Fruit fly (Drosophila melanogaster) whole organism, prepupa: ENCODE measurements around the gene CG8507.

ENCODE experiments used
- Blimp-1 ChIP-seq: fragments of 200-800 bp; sonication (Bioruptor generic); optimal IDR thresholded peaks from 3 replicates; lab custom pipeline; 2017; ENCODE audit warnings: missing biosample characterization, missing genetic modification characterization, mild to moderate bottlenecking, moderate library complexity, missing genetic modification reagents
- CG10669 ChIP-seq: fragments of 200-800 bp; sonication (Bioruptor generic); optimal IDR thresholded peaks from 3 replicates; lab custom pipeline; 2018; ENCODE audit warnings: missing biosample characterization, mild to moderate bottlenecking, missing genetic modification characterization, moderate library complexity
- CG11294 ChIP-seq: fragments of 200-800 bp; sonication (Bioruptor generic); IDR thresholded peaks from 2 replicates; pipeline ENCODE4 v1.3.6; 2022; ENCODE audit warnings: missing biosample characterization, missing genetic modification characterization
- CG11762 ChIP-seq: fragments of 200-800 bp; sonication (Bioruptor generic); optimal IDR thresholded peaks from 3 replicates; lab custom pipeline; 2016; ENCODE audit warnings: missing biosample characterization, missing genetic modification characterization; ENCODE audit not compliant: insufficient read depth
- CG11902 ChIP-seq: fragments of 200-800 bp; sonication (Bioruptor generic); optimal IDR thresholded peaks from 3 replicates; lab custom pipeline; 2016; ENCODE audit warnings: missing biosample characterization, missing genetic modification characterization
- CG15336 ChIP-seq: fragments of 200-800 bp; sonication (Bioruptor generic); IDR thresholded peaks from 2 replicates; pipeline ENCODE4 v1.3.6; 2022; ENCODE audit warnings: missing biosample characterization, missing genetic modification characterization
- CG1621 ChIP-seq: fragments of 200-800 bp; sonication (Bioruptor generic); optimal IDR thresholded peaks from 3 replicates; lab custom pipeline; 2018; ENCODE audit warnings: missing biosample characterization, mild to moderate bottlenecking, missing genetic modification characterization
- CG16779 ChIP-seq: fragments of 200-800 bp; sonication (Bioruptor generic); optimal IDR thresholded peaks from 3 replicates; lab custom pipeline; 2017; ENCODE audit warnings: missing biosample characterization, mild to moderate bottlenecking, missing genetic modification characterization
- CG31627 ChIP-seq: fragments of 200-800 bp; sonication (Bioruptor generic); optimal IDR thresholded peaks from 3 replicates; lab custom pipeline; 2016; ENCODE audit warnings: missing biosample characterization, missing genetic modification characterization
- CG32006 ChIP-seq: fragments of 200-800 bp; sonication (Bioruptor generic); optimal IDR thresholded peaks from 3 replicates; lab custom pipeline; 2017; ENCODE audit warnings: missing biosample characterization, mild to moderate bottlenecking, missing genetic modification characterization
- CG34406 ChIP-seq: fragments of 200-800 bp; sonication (Bioruptor generic); optimal IDR thresholded peaks from 3 replicates; lab custom pipeline; 2016; ENCODE audit warnings: missing biosample characterization, missing genetic modification characterization
- CG3919 ChIP-seq: fragments of 200-800 bp; sonication (Bioruptor generic); optimal IDR thresholded peaks from 3 replicates; lab custom pipeline; 2016; ENCODE audit warnings: missing biosample characterization, missing genetic modification characterization
- CG4318 ChIP-seq: fragments of 200-800 bp; sonication (Bioruptor generic); optimal IDR thresholded peaks from 3 replicates; lab custom pipeline; 2017; ENCODE audit warnings: missing biosample characterization, mild to moderate bottlenecking, missing genetic modification characterization
- CG6163 ChIP-seq: fragments of 200-800 bp; sonication (Bioruptor generic); IDR thresholded peaks from 3 replicates; pipeline ENCODE4 v1.3.6; 2022; ENCODE audit warnings: missing biosample characterization, missing genetic modification characterization
- CG6276 ChIP-seq: fragments of 200-800 bp; sonication (Bioruptor generic); optimal IDR thresholded peaks from 2 replicates; lab custom pipeline; 2017; ENCODE audit warnings: missing biosample characterization, mild to moderate bottlenecking, missing genetic modification characterization
- CG6792 ChIP-seq: fragments of 200-800 bp; sonication (Bioruptor generic); optimal IDR thresholded peaks from 3 replicates; lab custom pipeline; 2016; ENCODE audit warnings: missing biosample characterization, missing genetic modification characterization
- CG6808 ChIP-seq: fragments of 200-800 bp; sonication (Bioruptor generic); optimal IDR thresholded peaks from 3 replicates; lab custom pipeline; 2017; ENCODE audit warnings: missing biosample characterization, missing genetic modification characterization, mild to moderate bottlenecking, moderate library complexity, missing genetic modification reagents
- CG7368 ChIP-seq: fragments of 200-800 bp; sonication (Bioruptor generic); optimal IDR thresholded peaks from 3 replicates; lab custom pipeline; 2016; ENCODE audit warnings: missing biosample characterization, missing genetic modification characterization
- CG8119 ChIP-seq: fragments of 200-800 bp; sonication (Bioruptor generic); IDR thresholded peaks from 3 replicates; pipeline ENCODE4 v1.3.6; 2022; ENCODE audit warnings: missing biosample characterization, missing genetic modification characterization
- CG8319 ChIP-seq: fragments of 200-800 bp; sonication (Bioruptor generic); optimal IDR thresholded peaks from 3 replicates; lab custom pipeline; 2016; ENCODE audit warnings: missing biosample characterization, missing genetic modification characterization
- CG8632 ChIP-seq: fragments of 200-800 bp; sonication (Bioruptor generic); optimal IDR thresholded peaks from 3 replicates; lab custom pipeline; 2016; ENCODE audit warnings: missing biosample characterization, missing genetic modification characterization
- CG9139 ChIP-seq: fragments of 200-800 bp; sonication (Bioruptor generic); optimal IDR thresholded peaks from 3 replicates; lab custom pipeline; 2017; ENCODE audit warnings: missing biosample characterization, mild to moderate bottlenecking, missing genetic modification characterization
- Eip75B ChIP-seq: fragments of 200-800 bp; sonication (Bioruptor generic); optimal IDR thresholded peaks from 3 replicates; lab custom pipeline; 2016; ENCODE audit warnings: missing biosample characterization, missing genetic modification characterization
- Eip78C ChIP-seq: fragments of 200-800 bp; sonication (Bioruptor generic); peaks from one replicate; lab custom pipeline; 2016; ENCODE audit warnings: missing biosample characterization, missing genetic modification characterization
- Eip93F ChIP-seq: fragments of 200-800 bp; sonication (Bioruptor generic); optimal IDR thresholded peaks from 2 replicates; lab custom pipeline; 2016; ENCODE audit warnings: missing biosample characterization, mild to moderate bottlenecking, missing genetic modification characterization
- Ets21C ChIP-seq: fragments of 200-800 bp; sonication (Bioruptor generic); optimal IDR thresholded peaks from 3 replicates; lab custom pipeline; 2016; ENCODE audit warnings: missing biosample characterization, missing genetic modification characterization
- Gug ChIP-seq: fragments of 200-800 bp; sonication (Bioruptor generic); IDR thresholded peaks from 2 replicates; pipeline ENCODE4 v1.3.6; 2022; ENCODE audit warnings: missing biosample characterization, missing genetic modification characterization
- Hr38 ChIP-seq: sonication (Bioruptor generic); optimal IDR thresholded peaks from 2 replicates; lab custom pipeline; 2016; ENCODE audit warnings: missing biosample characterization, missing genetic modification characterization
- Hr39 ChIP-seq: fragments of 200-800 bp; sonication (Bioruptor generic); optimal IDR thresholded peaks from 2 replicates; lab custom pipeline; 2016; ENCODE audit warnings: missing biosample characterization, missing genetic modification characterization
- Hr4 ChIP-seq: fragments of 200-800 bp; sonication (Bioruptor generic); optimal IDR thresholded peaks from 3 replicates; lab custom pipeline; 2016; ENCODE audit warnings: missing biosample characterization, missing genetic modification characterization
- Lpt ChIP-seq: fragments of 200-800 bp; sonication (Bioruptor generic); optimal IDR thresholded peaks from 3 replicates; lab custom pipeline; 2016; ENCODE audit warnings: missing biosample characterization, missing genetic modification characterization
- Met ChIP-seq: fragments of 200-800 bp; sonication (Bioruptor generic); optimal IDR thresholded peaks from 3 replicates; lab custom pipeline; 2016; ENCODE audit warnings: missing biosample characterization, missing genetic modification characterization
- OdsH ChIP-seq: fragments of 200-800 bp; sonication (Bioruptor generic); optimal IDR thresholded peaks from 3 replicates; lab custom pipeline; 2016; ENCODE audit warnings: missing biosample characterization, missing genetic modification characterization
- Sox102F ChIP-seq: fragments of 200-800 bp; sonication (Bioruptor generic); optimal IDR thresholded peaks from 2 replicates; lab custom pipeline; 2016; ENCODE audit warnings: missing biosample characterization, mild to moderate bottlenecking, missing genetic modification characterization
- Sox14 ChIP-seq: fragments of 200-800 bp; sonication (Bioruptor generic); optimal IDR thresholded peaks from 3 replicates; lab custom pipeline; 2016; ENCODE audit warnings: missing biosample characterization, missing genetic modification characterization
- achi ChIP-seq: fragments of 200-800 bp; sonication (Bioruptor generic); optimal IDR thresholded peaks from 3 replicates; lab custom pipeline; 2016; ENCODE audit warnings: missing biosample characterization, missing genetic modification characterization
- acj6 ChIP-seq: fragments of 200-800 bp; sonication (Bioruptor generic); optimal IDR thresholded peaks from 3 replicates; lab custom pipeline; 2016; ENCODE audit warnings: missing biosample characterization, missing genetic modification characterization
- dsx ChIP-seq: fragments of 200-800 bp; optimal IDR thresholded peaks from 3 replicates; lab custom pipeline; 2019; ENCODE audit warnings: missing biosample characterization, mild to moderate bottlenecking, missing genetic modification characterization, moderate library complexity; ENCODE audit not compliant: poor library complexity, severe bottlenecking
- eg ChIP-seq: fragments of 200-800 bp; sonication (Bioruptor generic); IDR thresholded peaks from 3 replicates; pipeline ENCODE4 v1.3.6; 2022; ENCODE audit warnings: missing biosample characterization, missing genetic modification characterization
- esn ChIP-seq: fragments of 200-800 bp; sonication (Bioruptor generic); optimal IDR thresholded peaks from 2 replicates; lab custom pipeline; 2016; ENCODE audit warnings: missing biosample characterization, mild to moderate bottlenecking, missing genetic modification characterization, moderate library complexity
- fd59A ChIP-seq: fragments of 200-800 bp; sonication (Bioruptor generic); optimal IDR thresholded peaks from 2 replicates; lab custom pipeline; 2017; ENCODE audit warnings: missing biosample characterization, mild to moderate bottlenecking, missing genetic modification characterization, missing genetic modification reagents
- fd85E ChIP-seq: fragments of 200-800 bp; sonication (Bioruptor generic); optimal IDR thresholded peaks from 3 replicates; lab custom pipeline; 2016; ENCODE audit warnings: missing biosample characterization, missing genetic modification characterization
- lz ChIP-seq: fragments of 200-800 bp; sonication (Bioruptor generic); optimal IDR thresholded peaks from 3 replicates; lab custom pipeline; 2016; ENCODE audit warnings: missing biosample characterization, missing genetic modification characterization
- net ChIP-seq: fragments of 200-800 bp; sonication (Bioruptor generic); optimal IDR thresholded peaks from 3 replicates; lab custom pipeline; 2016; ENCODE audit warnings: missing biosample characterization, missing genetic modification characterization
- pdm3 ChIP-seq: fragments of 200-800 bp; sonication (Bioruptor generic); optimal IDR thresholded peaks from 3 replicates; lab custom pipeline; 2016; ENCODE audit warnings: missing biosample characterization, missing genetic modification characterization
- salr ChIP-seq, 2 experiments: fragments of 200-800 bp; sonication (Bioruptor generic); optimal IDR thresholded peaks; 3 replicates each; lab custom pipeline; 2016 to 2018; ENCODE audit warnings: missing biosample characterization in 2 of 2, missing genetic modification characterization in 2 of 2, mild to moderate bottlenecking in 1 of 2
- spab ChIP-seq: fragments of 200-800 bp; sonication (Bioruptor generic); optimal IDR thresholded peaks from 2 replicates; lab custom pipeline; 2017; ENCODE audit warnings: missing biosample characterization, mild to moderate bottlenecking, missing genetic modification characterization, missing genetic modification reagents

The CG8507 gene

dm6 chr3R:9779764-9780163, 11.5 kb upstream of the CG8507 start, which contains the start of gene CG12947:
Gene CG12947 (plus strand): TSS chr3R:9780064.
- TF ChIP-seq CG6276 (GFP tag; lab: Kevin White, UChicago): peak; percentile 12
- TF ChIP-seq CG1621 (tag; lab: Kevin White, UChicago): peak; percentile 1
- TF ChIP-seq Eip78C: peak; percentile 65
- 0 out of 3 replicates have a peak, but pooled peaks have one; percentile 22 for TF ChIP-seq eg (GFP tag; lab: Robert Waterston, UW)
- no peak for TF ChIP-seq salr (GFP tag; optimal IDR thresholded peaks at IDR 0.05; lab: Kevin White, UChicago)
- TF ChIP-seq Hr38 (GFP tag; lab: Kevin White, UChicago): no peak
- no peak for TF ChIP-seq Gug (GFP tag; lab: Robert Waterston, UW)
- no peak for TF ChIP-seq Eip93F (GFP tag; lab: Kevin White, UChicago)
- no peak for TF ChIP-seq lz (GFP tag; lab: Kevin White, UChicago)
- no peak for TF ChIP-seq fd59A
- no peak for TF ChIP-seq net (GFP tag; lab: Kevin White, UChicago)
- TF ChIP-seq Lpt: no peak
- peak; percentile 27; the same call in 1 of the 2 replicates for TF ChIP-seq CG15336 (GFP tag; lab: Robert Waterston, UW)
- TF ChIP-seq CG11294 (GFP tag; lab: Robert Waterston, UW): no peak

- TF ChIP-seq pdm3 (no peak), CG4318 (GFP tag; lab: Kevin White, UChicago) (no peak), CG3919 (GFP tag; lab: Kevin White, UChicago) (no peak), lz (GFP tag; lab: Kevin White, UChicago) (no peak), CG15336 (GFP tag; lab: Robert Waterston, UW) (peak; percentile 42), CG32006 (GFP tag; lab: Kevin White, UChicago) (peak; percentile 41), CG9139 (GFP tag; lab: Kevin White, UChicago) (no peak), CG6163 (no peak), Lpt (no peak), CG1621 (tag; lab: Kevin White, UChicago) (no peak), CG6792 (GFP tag; lab: Kevin White, UChicago) (no peak), fd85E (GFP tag; lab: Kevin White, UChicago) (no peak), Blimp-1 (GFP tag; lab: Kevin White, UChicago) (no peak), salr (GFP tag; optimal IDR thresholded peaks at IDR 0.05; lab: Kevin White, UChicago) (no peak), CG11902 (GFP tag; lab: Kevin White, UChicago) (no peak), Eip75B (GFP tag; lab: Kevin White, UChicago) (no peak), CG8119 (GFP tag; lab: Robert Waterston, UW) (no peak; the same call in 2 of the 3 replicates), CG16779 (tag; lab: Kevin White, UChicago) (no peak), CG8632 (no peak), Sox102F (GFP tag; lab: Kevin White, UChicago) (no peak), fd59A (no peak), esn (GFP tag; lab: Kevin White, UChicago) (peak; percentile 7), Eip93F (GFP tag; lab: Kevin White, UChicago) (no peak), achi (GFP tag; lab: Kevin White, UChicago) (no peak), Sox14 (GFP tag; lab: Kevin White, UChicago) (no peak), Ets21C (GFP tag; lab: Kevin White, UChicago) (no peak), OdsH (GFP tag; lab: Kevin White, UChicago) (no peak), CG7368 (GFP tag; lab: Kevin White, UChicago) (no peak), eg (GFP tag; lab: Robert Waterston, UW) (peak; percentile 36; the same call in 1 of the 3 replicates), Hr39 (GFP tag; lab: Kevin White, UChicago) (no peak), dsx (GFP tag; lab: Kevin White, UChicago) (no peak), Gug (GFP tag; lab: Robert Waterston, UW) (no peak), CG10669 (GFP tag; lab: Kevin White, UChicago) (no peak), CG11762 (GFP tag; lab: Kevin White, UChicago) (no peak), CG8319 (GFP tag; lab: Kevin White, UChicago) (no peak), CG6808 (GFP tag; lab: Kevin White, UChicago) (no peak), CG31627 (GFP tag; lab: Kevin White, UChicago) (no peak), Eip78C (peak; percentile 55), acj6 (GFP tag; lab: Kevin White, UChicago) (peak; percentile 5), spab (GFP tag; lab: Kevin White, UChicago) (no peak), Hr4 (GFP tag; lab: Kevin White, UChicago) (peak; percentile 0), CG34406 (GFP tag; lab: Kevin White, UChicago) (no peak), Met (GFP tag; lab: Kevin White, UChicago) (no peak), Hr38 (GFP tag; lab: Kevin White, UChicago) (no peak)
Observed at dm6 chr3R:9783240-9783917, 7.9 kb upstream of the CG8507 start.
